Fruit fly (Drosophila melanogaster) whole organism: ENCODE data around the gene Ythdc1.

Experiments used
- CG8478 ChIP-seq: fragments of >200 bp; optimal IDR thresholded peaks from 2 replicates; lab custom pipeline; 2018; ENCODE audit warnings: inconsistent platforms
- Dll ChIP-seq: fragments of >200 bp; optimal IDR thresholded peaks from 2 replicates; lab custom pipeline; 2017
- EcR ChIP-seq, 2 experiments: fragments of >200 bp; optimal IDR thresholded peaks; 2 replicates each; lab custom pipeline; 2017; ENCODE audit warnings: missing biosample characterization in 2 of 2, missing genetic modification characterization in 2 of 2, missing genetic modification reagents in 2 of 2
- pan ChIP-seq: fragments of >200 bp; optimal IDR thresholded peaks from 2 replicates; lab custom pipeline; 2017
- psq ChIP-seq: fragments of >200 bp; optimal IDR thresholded peaks from 2 replicates; lab custom pipeline; 2017
- usp ChIP-seq: fragments of >200 bp; optimal IDR thresholded peaks from 2 replicates; lab custom pipeline; 2017; ENCODE audit warnings: missing biosample characterization, missing genetic modification characterization, mixed read lengths

DNA sequence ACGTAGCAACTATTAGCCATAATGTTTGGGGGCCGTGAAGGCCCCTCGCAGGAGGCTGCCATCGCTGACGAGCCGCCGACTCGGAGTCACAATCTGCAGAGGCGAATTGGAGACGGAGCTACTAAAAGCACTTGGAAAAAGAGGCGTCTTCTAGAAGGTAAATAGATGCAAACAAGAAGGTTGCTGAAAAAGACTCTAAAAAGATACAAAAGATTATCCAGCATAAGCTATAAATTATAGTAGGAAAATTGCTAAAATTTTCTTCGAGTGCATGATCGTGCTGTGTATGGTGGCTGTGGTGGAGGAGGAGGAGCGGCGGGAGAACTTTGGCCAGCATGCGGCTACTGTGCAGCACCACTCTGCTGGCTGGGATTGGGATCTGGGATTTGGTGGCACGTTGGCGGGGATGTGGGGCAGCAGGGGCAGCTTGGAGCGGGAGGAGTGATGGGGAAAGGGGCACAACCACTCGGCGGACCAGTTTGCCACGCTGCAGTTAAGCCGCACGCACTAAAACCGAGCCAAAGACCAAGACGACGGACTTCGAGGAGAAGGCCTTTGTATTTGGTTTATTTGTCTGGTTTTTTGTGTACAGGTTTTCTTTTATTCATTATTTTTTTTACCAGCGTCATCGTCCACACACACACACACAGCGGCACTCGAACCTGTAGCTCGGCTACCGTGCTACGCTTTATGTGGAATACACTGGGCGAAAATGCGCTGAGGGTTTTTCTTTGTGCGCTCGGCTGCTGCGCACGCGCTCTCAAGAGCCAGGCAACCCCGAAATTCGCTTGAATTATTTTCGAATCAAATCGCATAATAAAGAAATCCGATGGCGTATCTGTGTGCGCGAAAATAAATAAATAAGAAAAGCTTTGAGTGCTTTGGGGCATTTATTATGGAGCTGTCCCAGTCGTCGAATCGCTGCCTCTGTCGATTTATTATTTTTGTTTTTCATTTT, 15.0 kb upstream of the Ythdc1 start:
- TF ChIP-seq CG8478 (lab: Kevin White, UChicago), result no peak
- TF ChIP-seq pan, result no peak
- no peak for TF ChIP-seq EcR (GFP tag; optimal IDR thresholded peaks at IDR 0.05; lab: Kevin White, UChicago)
- no peak for TF ChIP-seq Dll (lab: Kevin White, UChicago)
- TF ChIP-seq psq (lab: Kevin White, UChicago), result no peak
- TF ChIP-seq usp, result no peak
